Fruit fly (Drosophila melanogaster): ENCODE data around the gene Top3alpha.

Gene Top3alpha

dm6 chr2L:19537779-19538456 is 40.0 kb downstream of the Top3alpha start, which contains the start of gene CG13082:
TSS of gene CG13082 (plus strand) at chr2L:19538425.
- TF ChIP-seq pan (optimal IDR thresholded peaks at IDR 0.05) (no peak), psq (optimal IDR thresholded peaks at IDR 0.05) (no peak), Dll (optimal IDR thresholded peaks at IDR 0.05) (no peak), usp (GFP tag; optimal IDR thresholded peaks at IDR 0.05) (no peak), CG8478 (optimal IDR thresholded peaks at IDR 0.05) (no peak), EcR (GFP tag; optimal IDR thresholded peaks at IDR 0.05) (no peak)

DNA sequence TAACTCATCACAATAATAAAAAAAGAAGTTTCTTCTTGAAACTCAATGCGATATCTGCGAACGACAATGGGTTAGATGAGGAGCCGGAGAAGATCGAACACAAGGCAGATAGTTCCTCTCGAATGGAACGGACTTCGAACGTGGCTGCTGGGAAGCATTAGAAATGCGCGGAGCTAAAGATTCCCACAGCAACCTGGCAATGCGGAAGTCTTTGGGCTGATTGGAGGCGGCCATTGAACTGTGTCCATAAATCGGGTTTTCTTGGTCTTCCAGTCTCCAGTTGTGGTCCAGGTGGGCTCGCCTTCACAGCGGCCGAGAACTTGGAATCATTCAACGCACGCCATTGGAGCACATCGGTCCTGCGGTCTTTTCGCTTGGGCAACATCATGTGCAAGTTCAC is 42.3 kb downstream of the Top3alpha start, which contains the start of gene CG13081:
Gene CG13081 (plus strand): TSS at position 301 of the 400 bp plus-strand sequence.
- TF ChIP-seq EcR (GFP tag; optimal IDR thresholded peaks at IDR 0.05), result peak in 1 of 2 experiments; percentile 42
- TF ChIP-seq usp (GFP tag; optimal IDR thresholded peaks at IDR 0.05), result no peak

dm6 chr2L:19542268-19542773 is 44.4 kb downstream of the Top3alpha start:
- no peak for TF ChIP-seq usp (GFP tag; optimal IDR thresholded peaks at IDR 0.05)
- no peak for TF ChIP-seq Dll (optimal IDR thresholded peaks at IDR 0.05)
- TF ChIP-seq EcR (GFP tag; optimal IDR thresholded peaks at IDR 0.05), result no peak
- no peak for TF ChIP-seq psq (optimal IDR thresholded peaks at IDR 0.05)
- no peak for TF ChIP-seq CG8478 (optimal IDR thresholded peaks at IDR 0.05)
- TF ChIP-seq pan (optimal IDR thresholded peaks at IDR 0.05), result no peak

- TF ChIP-seq usp (GFP tag; optimal IDR thresholded peaks at IDR 0.05) (no peak), pan (optimal IDR thresholded peaks at IDR 0.05) (no peak), psq (optimal IDR thresholded peaks at IDR 0.05) (no peak), Dll (optimal IDR thresholded peaks at IDR 0.05) (no peak), EcR (GFP tag; optimal IDR thresholded peaks at IDR 0.05) (no peak), CG8478 (optimal IDR thresholded peaks at IDR 0.05) (no peak)
These were observed 45.1 kb downstream of the Top3alpha start for dm6 chr2L:19543010-19543564.

- TF ChIP-seq EcR (GFP tag; optimal IDR thresholded peaks at IDR 0.05) (no peak), usp (GFP tag; optimal IDR thresholded peaks at IDR 0.05) (no peak), CG8478 (optimal IDR thresholded peaks at IDR 0.05) (no peak), psq (optimal IDR thresholded peaks at IDR 0.05) (no peak), Dll (optimal IDR thresholded peaks at IDR 0.05) (no peak), pan (optimal IDR thresholded peaks at IDR 0.05) (no peak)
These were observed 49.1 kb downstream of the Top3alpha start, which contains the start of gene CG10337 for dm6 chr2L:19546869-19547710. TSS of gene CG10337 (minus strand) at chr2L:19546959.

- TF ChIP-seq pan (optimal IDR thresholded peaks at IDR 0.05) (no peak), Dll (optimal IDR thresholded peaks at IDR 0.05) (no peak), usp (GFP tag; optimal IDR thresholded peaks at IDR 0.05) (no peak), psq (optimal IDR thresholded peaks at IDR 0.05) (no peak), CG8478 (optimal IDR thresholded peaks at IDR 0.05) (no peak), EcR (GFP tag; optimal IDR thresholded peaks at IDR 0.05) (no peak)
These were observed 50.2 kb downstream of the Top3alpha start, which contains the start of gene Tep4 for dm6 chr2L:19548158-19548557. TSS of gene Tep4 (plus strand) at chr2L:19548507.

- no peak for TF ChIP-seq pan (optimal IDR thresholded peaks at IDR 0.05)
- peak in 1 of 2 experiments; percentile 73 for TF ChIP-seq EcR (GFP tag; optimal IDR thresholded peaks at IDR 0.05)
These were observed 51.4 kb downstream of the Top3alpha start for dm6 chr2L:19549412-19549811.
